Fruit fly (Drosophila melanogaster): ENCODE results near the gene Dmtn.
A peak's percentile ranks its signal among the peaks of the same experiment; 100 is the strongest.

The Dmtn gene

DNA sequence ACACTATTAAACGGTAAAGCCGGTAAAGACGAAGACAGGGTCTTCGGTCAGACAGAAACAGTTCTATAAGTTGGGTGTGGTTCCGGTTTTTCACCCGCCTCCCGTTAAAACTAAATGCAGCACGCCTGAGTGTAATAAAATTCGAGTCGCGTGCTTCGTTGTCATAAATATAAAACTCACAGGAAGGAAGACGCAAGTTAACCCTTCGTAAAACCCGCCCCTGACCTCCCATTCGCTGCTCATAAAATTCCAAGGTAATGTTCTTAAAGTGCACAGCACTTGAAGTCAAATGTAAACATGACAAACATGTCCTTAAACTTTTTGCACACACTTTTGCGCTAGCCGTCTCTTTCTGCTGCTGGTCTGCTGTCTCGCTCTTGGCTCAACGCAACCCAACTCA is 15.6 kb upstream of the Dmtn start:
- TF ChIP-seq CG34367 (tag; optimal IDR thresholded peaks at IDR 0.05) (no peak), CG9948 (tag; optimal IDR thresholded peaks at IDR 0.05) (no peak), EcR (GFP tag; optimal IDR thresholded peaks at IDR 0.05) (no peak), Ets98B (GFP tag; IDR thresholded peaks at IDR 0.05) (no peak), CG8159 (tag; optimal IDR thresholded peaks at IDR 0.05) (no peak), CG8301 (tag; optimal IDR thresholded peaks at IDR 0.05) (no peak), fd96Ca (GFP tag; IDR thresholded peaks at IDR 0.05) (no peak), CG14655 (GFP tag; optimal IDR thresholded peaks at IDR 0.05) (no peak), CG17806 (tag; optimal IDR thresholded peaks at IDR 0.05) (no peak), D1 (tag; optimal IDR thresholded peaks at IDR 0.05) (no peak), rn (GFP tag; IDR thresholded peaks at IDR 0.05) (no peak), CG4496 (GFP tag; IDR thresholded peaks at IDR 0.05) (no peak), Snoo (tag; optimal IDR thresholded peaks at IDR 0.05) (no peak), Pif1A (GFP tag; optimal IDR thresholded peaks at IDR 0.05) (no peak), CG12605 (GFP tag; IDR thresholded peaks at IDR 0.05) (no peak), CG32121 (GFP tag; IDR thresholded peaks at IDR 0.05) (no peak), CG10348 (GFP tag; IDR thresholded peaks at IDR 0.05) (no peak)

DNA sequence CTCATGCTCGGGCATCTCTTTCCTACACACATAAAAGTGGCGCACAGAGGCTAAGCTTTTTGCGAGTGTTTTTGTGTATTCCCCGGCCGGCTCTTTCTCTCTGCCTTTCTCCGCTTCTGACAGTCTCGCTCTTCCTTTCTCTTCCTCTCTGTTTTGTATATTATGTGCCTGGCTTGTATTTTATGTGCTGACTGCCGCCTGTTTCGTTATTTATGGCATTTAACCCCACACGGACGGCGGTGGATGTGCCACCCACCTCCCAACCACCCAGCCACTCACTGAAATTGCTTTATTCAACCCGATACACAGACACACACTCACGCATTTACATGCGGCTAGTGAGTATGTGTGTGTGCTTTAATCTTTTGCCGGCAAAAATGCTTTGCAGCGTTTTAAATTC is 14.2 kb upstream of the Dmtn start:
- no peak for TF ChIP-seq CG15710 (tag; optimal IDR thresholded peaks at IDR 0.05)
- TF ChIP-seq gl (tag; optimal IDR thresholded peaks at IDR 0.05) = no peak
- TF ChIP-seq D1 (tag; optimal IDR thresholded peaks at IDR 0.05) = no peak
- TF ChIP-seq Pif1B (GFP tag; optimal IDR thresholded peaks at IDR 0.05) = no peak
- no peak for TF ChIP-seq CG13204 (GFP tag; optimal IDR thresholded peaks at IDR 0.05)
- TF ChIP-seq CG17806 (tag; optimal IDR thresholded peaks at IDR 0.05) = no peak
- no peak; the same call in 1 of the 2 replicates for TF ChIP-seq Ets98B (GFP tag; IDR thresholded peaks at IDR 0.05)
- TF ChIP-seq Pif1A (GFP tag; optimal IDR thresholded peaks at IDR 0.05) = no peak
- no peak for TF ChIP-seq rn (GFP tag; IDR thresholded peaks at IDR 0.05)
- no peak for TF ChIP-seq CG8301 (tag; optimal IDR thresholded peaks at IDR 0.05)
- no peak for TF ChIP-seq CG4496 (GFP tag; IDR thresholded peaks at IDR 0.05)
- TF ChIP-seq CG10348 (GFP tag; IDR thresholded peaks at IDR 0.05) = no peak
- peak; percentile 32; the same call in 1 of the 2 replicates for TF ChIP-seq CG12605 (GFP tag; IDR thresholded peaks at IDR 0.05)
- no peak for TF ChIP-seq CG14655 (GFP tag; optimal IDR thresholded peaks at IDR 0.05)
- TF ChIP-seq CG32121 (GFP tag; IDR thresholded peaks at IDR 0.05) = no peak
- TF ChIP-seq EcR (GFP tag; optimal IDR thresholded peaks at IDR 0.05) = peak; percentile 28
- TF ChIP-seq fd96Ca (GFP tag; IDR thresholded peaks at IDR 0.05) = 0 out of 3 replicates have a peak, but pooled peaks have one; percentile 18
- no peak for TF ChIP-seq CG9948 (tag; optimal IDR thresholded peaks at IDR 0.05)
- TF ChIP-seq CG8159 (tag; optimal IDR thresholded peaks at IDR 0.05) = no peak

DNA sequence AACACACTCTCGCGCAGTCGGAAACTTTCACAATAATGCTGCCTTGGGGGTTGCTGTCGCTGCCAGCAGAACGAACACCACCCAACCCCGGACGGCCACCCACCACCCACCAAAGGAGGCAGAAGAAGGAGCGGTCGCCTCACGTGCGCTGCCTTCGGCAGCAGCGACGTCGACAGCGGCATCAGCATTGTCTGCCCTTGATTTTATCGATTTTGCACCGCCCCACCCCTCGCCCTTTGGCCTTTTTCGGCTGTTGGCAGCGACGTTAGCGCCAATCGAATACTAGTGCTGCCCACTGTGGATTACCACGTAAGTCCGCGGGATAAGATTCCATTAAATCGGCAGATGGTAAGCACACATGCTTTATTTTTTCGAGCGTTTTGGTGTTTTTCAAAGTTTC is 13.4 kb upstream of the Dmtn start:
- TF ChIP-seq CG34367 (tag; optimal IDR thresholded peaks at IDR 0.05) (no peak), CG10348 (GFP tag; IDR thresholded peaks at IDR 0.05) (no peak), CG4496 (GFP tag; IDR thresholded peaks at IDR 0.05) (no peak), CG8159 (tag; optimal IDR thresholded peaks at IDR 0.05) (no peak), CG12605 (GFP tag; IDR thresholded peaks at IDR 0.05) (no peak), Pif1A (GFP tag; optimal IDR thresholded peaks at IDR 0.05) (no peak), CG8301 (tag; optimal IDR thresholded peaks at IDR 0.05) (no peak), CG13204 (GFP tag; optimal IDR thresholded peaks at IDR 0.05) (no peak), Ets98B (GFP tag; IDR thresholded peaks at IDR 0.05) (no peak), rn (GFP tag; IDR thresholded peaks at IDR 0.05) (no peak), fd96Ca (GFP tag; IDR thresholded peaks at IDR 0.05) (no peak)

DNA sequence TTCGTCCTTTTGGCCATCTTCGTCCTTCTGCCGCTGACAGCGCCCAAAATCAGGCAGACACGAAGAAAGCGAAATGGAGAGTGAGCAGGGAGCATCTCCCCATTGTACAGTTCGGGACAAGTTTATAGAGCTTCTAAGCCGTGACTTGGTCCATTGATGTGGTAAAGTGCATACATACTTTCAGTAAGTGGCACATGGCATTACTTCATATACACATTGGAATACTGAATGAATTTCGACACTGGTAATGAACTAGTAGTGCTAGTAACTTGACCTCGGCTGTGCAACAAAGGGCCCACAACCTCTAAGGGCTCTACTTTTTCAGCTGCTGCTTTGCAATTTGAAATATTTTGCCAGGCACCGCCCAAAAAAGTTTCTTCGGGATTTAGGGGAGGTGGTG is 10.5 kb upstream of the Dmtn start:
- no peak for TF ChIP-seq gl (tag; optimal IDR thresholded peaks at IDR 0.05)
- peak; percentile 35; the same call in 1 of the 3 replicates for TF ChIP-seq CG4496 (GFP tag; IDR thresholded peaks at IDR 0.05)
- TF ChIP-seq CG14655 (GFP tag; optimal IDR thresholded peaks at IDR 0.05) = peak; percentile 41
- peak; percentile 39; the same call in 1 of the 2 replicates for TF ChIP-seq CG12605 (GFP tag; IDR thresholded peaks at IDR 0.05)
- no peak for TF ChIP-seq rn (GFP tag; IDR thresholded peaks at IDR 0.05)
- TF ChIP-seq fd96Ca (GFP tag; IDR thresholded peaks at IDR 0.05) = peak; percentile 78
- TF ChIP-seq D1 (tag; optimal IDR thresholded peaks at IDR 0.05) = no peak
- peak; percentile 46 for TF ChIP-seq CG8159 (tag; optimal IDR thresholded peaks at IDR 0.05)
- TF ChIP-seq CG9948 (tag; optimal IDR thresholded peaks at IDR 0.05) = peak; percentile 37
- TF ChIP-seq CG8301 (tag; optimal IDR thresholded peaks at IDR 0.05) = peak; percentile 33
- peak; percentile 45; the same call in 1 of the 2 replicates for TF ChIP-seq Ets98B (GFP tag; IDR thresholded peaks at IDR 0.05)
- TF ChIP-seq CG32121 (GFP tag; IDR thresholded peaks at IDR 0.05) = no peak; the same call in 1 of the 2 replicates
- TF ChIP-seq CG10348 (GFP tag; IDR thresholded peaks at IDR 0.05) = no peak
- TF ChIP-seq CG15710 (tag; optimal IDR thresholded peaks at IDR 0.05) = peak; percentile 27
- no peak for TF ChIP-seq CG13204 (GFP tag; optimal IDR thresholded peaks at IDR 0.05)
- peak; percentile 43 for TF ChIP-seq Pif1B (GFP tag; optimal IDR thresholded peaks at IDR 0.05)
- TF ChIP-seq CG34367 (tag; optimal IDR thresholded peaks at IDR 0.05) = peak; percentile 8
- peak; percentile 43 for TF ChIP-seq Snoo (tag; optimal IDR thresholded peaks at IDR 0.05)
- peak; percentile 61 for TF ChIP-seq Pif1A (GFP tag; optimal IDR thresholded peaks at IDR 0.05)
- TF ChIP-seq EcR (GFP tag; optimal IDR thresholded peaks at IDR 0.05) = no peak
- TF ChIP-seq CG17806 (tag; optimal IDR thresholded peaks at IDR 0.05) = peak; percentile 35

DNA sequence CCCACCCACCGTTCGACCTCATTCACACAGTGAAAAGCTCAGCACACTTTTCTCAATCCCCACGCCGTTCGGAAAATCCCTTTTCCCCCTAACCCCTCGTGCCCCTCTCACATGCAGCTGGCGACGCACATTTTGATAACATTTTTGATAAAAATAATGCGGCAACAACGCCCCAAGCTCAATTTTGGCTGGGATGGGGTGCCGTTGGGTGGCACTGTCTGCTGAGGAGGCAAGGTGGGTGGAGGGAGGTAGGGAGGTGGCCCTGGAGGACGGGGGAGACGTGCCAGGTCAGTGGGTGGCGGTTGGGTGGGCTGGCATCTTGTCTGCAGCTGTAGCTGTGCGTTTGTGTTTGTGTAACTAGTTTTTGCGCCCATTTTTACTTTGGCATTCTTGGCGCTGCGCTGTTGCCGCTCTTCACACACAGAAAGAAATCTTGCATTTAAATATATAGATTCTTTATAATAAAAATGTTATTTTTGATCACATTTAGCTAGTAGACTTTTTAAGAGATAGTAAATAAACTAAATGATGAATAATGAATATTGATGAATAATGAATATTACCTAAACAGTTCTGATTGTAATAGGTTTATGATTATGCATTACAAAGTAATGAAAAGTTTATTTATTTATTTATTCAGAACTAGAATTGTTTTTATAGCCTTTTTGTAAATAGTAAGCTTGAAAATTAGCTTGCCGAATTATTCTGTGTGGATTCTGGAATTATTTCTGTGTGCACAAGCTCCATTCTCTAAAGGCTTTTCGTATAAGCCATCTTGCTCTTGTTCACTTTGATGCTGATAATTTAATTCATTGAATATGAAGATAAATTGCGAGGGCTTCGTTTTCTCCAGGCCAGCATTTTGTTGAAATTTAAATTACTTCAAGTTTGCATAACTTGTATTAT is 9.0 kb upstream of the Dmtn start:
- TF ChIP-seq CG9948 (tag; optimal IDR thresholded peaks at IDR 0.05) (peak; percentile 26), CG8301 (tag; optimal IDR thresholded peaks at IDR 0.05) (peak; percentile 32), CG15710 (tag; optimal IDR thresholded peaks at IDR 0.05) (no peak), CG14655 (GFP tag; optimal IDR thresholded peaks at IDR 0.05) (peak; percentile 62), CG13204 (GFP tag; optimal IDR thresholded peaks at IDR 0.05) (no peak), CG8159 (tag; optimal IDR thresholded peaks at IDR 0.05) (peak; percentile 22), CG17806 (tag; optimal IDR thresholded peaks at IDR 0.05) (peak; percentile 19), Pif1B (GFP tag; optimal IDR thresholded peaks at IDR 0.05) (no peak), fd96Ca (GFP tag; IDR thresholded peaks at IDR 0.05) (no peak), EcR (GFP tag; optimal IDR thresholded peaks at IDR 0.05) (no peak), CG4496 (GFP tag; IDR thresholded peaks at IDR 0.05) (no peak), Pif1A (GFP tag; optimal IDR thresholded peaks at IDR 0.05) (no peak), Ets98B (GFP tag; IDR thresholded peaks at IDR 0.05) (peak; percentile 21; the same call in 1 of the 2 replicates)

Data from whole organism, pupa.